Fruit fly (Drosophila melanogaster): ENCODE data around the gene CG32536.

CG32536 gene

DNA sequence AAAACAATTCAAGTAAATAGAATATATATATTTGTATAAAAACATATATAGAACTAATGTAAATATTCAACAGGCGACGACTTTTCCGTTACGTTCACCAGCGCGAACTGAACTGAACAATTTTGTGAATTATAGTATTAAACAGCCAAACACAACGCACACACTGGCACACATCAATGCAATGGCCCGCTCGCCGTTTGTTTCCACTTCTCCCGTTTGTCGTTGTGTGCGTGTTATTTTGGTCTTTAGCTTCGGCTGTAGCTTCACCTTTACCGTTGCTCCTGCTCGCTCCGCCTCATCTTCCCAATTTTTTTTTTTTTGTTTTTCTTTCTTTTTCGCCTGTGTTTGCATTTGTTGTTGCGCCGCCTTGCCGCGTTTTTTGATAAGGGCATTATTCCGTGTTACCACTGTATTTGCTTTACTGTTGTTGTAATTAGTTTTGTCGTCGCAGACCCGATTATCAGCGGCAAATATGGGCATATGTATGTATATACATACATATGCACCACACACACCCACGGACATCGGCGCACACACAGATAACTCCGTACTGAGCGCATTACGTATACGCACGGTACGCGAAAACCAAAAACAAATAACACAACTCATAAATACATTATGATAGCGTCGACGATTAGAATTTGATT is 31.2 kb upstream of the CG32536 start, which contains the start of gene CG8051 (continued):
- TF ChIP-seq CG10209 (GFP tag; optimal IDR thresholded peaks at IDR 0.05): peak; percentile 24
- TF ChIP-seq pzg (GFP tag; optimal IDR thresholded peaks at IDR 0.05): no peak
- no peak for TF ChIP-seq zen (tag; optimal IDR thresholded peaks at IDR 0.05)
- no peak for TF ChIP-seq Dbx (GFP tag; IDR thresholded peaks at IDR 0.05)
- no peak for TF ChIP-seq CG14860 (GFP tag; IDR thresholded peaks at IDR 0.05; ENCODE audit: partially characterized antibody)
- no peak for TF ChIP-seq dan (GFP tag; IDR thresholded peaks at IDR 0.05)
- TF ChIP-seq en (GFP tag; optimal IDR thresholded peaks at IDR 0.05): no peak
- TF ChIP-seq HLHmδ (GFP tag; optimal IDR thresholded peaks at IDR 0.05): no peak
- TF ChIP-seq HmgD (GFP tag; optimal IDR thresholded peaks at IDR 0.05): peak; percentile 34
- TF ChIP-seq HmgZ (tag; optimal IDR thresholded peaks at IDR 0.05): peak; percentile 19
- peak; percentile 30 for TF ChIP-seq CG2678 (tag; optimal IDR thresholded peaks at IDR 0.05)
- TF ChIP-seq ro (GFP tag; IDR thresholded peaks at IDR 0.05): no peak
- TF ChIP-seq so (GFP tag; IDR thresholded peaks at IDR 0.05): 0 out of 3 replicates have a peak, but pooled peaks have one; percentile 34
- no peak for TF ChIP-seq CG12659 (GFP tag; optimal IDR thresholded peaks at IDR 0.05)
- no peak for TF ChIP-seq BtbVII (GFP tag; optimal IDR thresholded peaks at IDR 0.05)
- no peak for TF ChIP-seq cato (GFP tag; optimal IDR thresholded peaks at IDR 0.05; ENCODE audit: borderline replicate concordance)
- no peak for TF ChIP-seq gfzf (GFP tag; optimal IDR thresholded peaks at IDR 0.05)
- no peak for TF ChIP-seq corto (GFP tag; optimal IDR thresholded peaks at IDR 0.05)
- no peak for TF ChIP-seq CG10462 (GFP tag; optimal IDR thresholded peaks at IDR 0.05)
- TF ChIP-seq CG16813 (GFP tag; IDR thresholded peaks at IDR 0.05; ENCODE audit: partially characterized antibody): no peak
- TF ChIP-seq eyg (GFP tag; optimal IDR thresholded peaks at IDR 0.05): no peak
- no peak for TF ChIP-seq otp (GFP tag; IDR thresholded peaks at IDR 0.05)
- 0 out of 2 replicates have a peak, but pooled peaks have one; percentile 18 for TF ChIP-seq CG31441 (GFP tag; IDR thresholded peaks at IDR 0.05)
- peak; percentile 18 for TF ChIP-seq CG6854 (GFP tag; optimal IDR thresholded peaks at IDR 0.05)
- peak; percentile 32; the same call in 1 of the 2 replicates for TF ChIP-seq Adf1 (GFP tag; IDR thresholded peaks at IDR 0.05)
- no peak for TF ChIP-seq CG17829 (tag; optimal IDR thresholded peaks at IDR 0.05)
- TF ChIP-seq lov (optimal IDR thresholded peaks at IDR 0.05): no peak
- TF ChIP-seq lov (GFP tag; IDR thresholded peaks at IDR 0.05): no peak
- no peak for TF ChIP-seq CG8944 (GFP tag; optimal IDR thresholded peaks at IDR 0.05)
- TF ChIP-seq CG13424 (tag; optimal IDR thresholded peaks at IDR 0.05): peak; percentile 4
- TF ChIP-seq sisA (GFP tag; IDR thresholded peaks at IDR 0.05): no peak
- no peak for TF ChIP-seq CG3281 (GFP tag; optimal IDR thresholded peaks at IDR 0.05)
- no peak for TF ChIP-seq dysf (GFP tag; IDR thresholded peaks at IDR 0.05)
- no peak for TF ChIP-seq CG9437 (GFP tag; optimal IDR thresholded peaks at IDR 0.05)
- TF ChIP-seq usp (GFP tag; optimal IDR thresholded peaks at IDR 0.05): no peak
- no peak for TF ChIP-seq gsb-n (tag; optimal IDR thresholded peaks at IDR 0.05)
- TF ChIP-seq CG32767 (GFP tag; IDR thresholded peaks at IDR 0.05): no peak
- no peak for TF ChIP-seq Doc2 (GFP tag; IDR thresholded peaks at IDR 0.05)
- TF ChIP-seq CG11093 (GFP tag; IDR thresholded peaks at IDR 0.05): no peak
- TF ChIP-seq jing (GFP tag; optimal IDR thresholded peaks at IDR 0.05): no peak
- TF ChIP-seq CG6272 (GFP tag; IDR thresholded peaks at IDR 0.05): no peak
- TF ChIP-seq CG42726 (GFP tag; IDR thresholded peaks at IDR 0.05; ENCODE audit: partially characterized antibody): no peak
- no peak for TF ChIP-seq CG3065 (GFP tag; optimal IDR thresholded peaks at IDR 0.05)
- TF ChIP-seq Fer1 (GFP tag; optimal IDR thresholded peaks at IDR 0.05): peak; percentile 34
- no peak for TF ChIP-seq Sox102F (GFP tag; optimal IDR thresholded peaks at IDR 0.05)
- TF ChIP-seq Ssrp (tag; optimal IDR thresholded peaks at IDR 0.05): no peak
- no peak for TF ChIP-seq crc (GFP tag; optimal IDR thresholded peaks at IDR 0.05)
- TF ChIP-seq CG34224 (GFP tag; IDR thresholded peaks at IDR 0.05; ENCODE audit: partially characterized antibody): no peak
- TF ChIP-seq MESR4 (GFP tag; optimal IDR thresholded peaks at IDR 0.05): no peak
- TF ChIP-seq CG14667 (GFP tag; IDR thresholded peaks at IDR 0.05): no peak

All from whole organism, embryonic.